Worm (Caenorhabditis elegans): ENCODE data around the gene Y70G10A.4.

ce11 chrIII:10271807-10272206 is 49.8 kb downstream of the Y70G10A.4 start:
- TF ChIP-seq klf-2 (GFP tag; conservative IDR thresholded peaks at IDR 0.05) = no peak
- TF ChIP-seq med-1 (GFP tag; optimal IDR thresholded peaks at IDR 0.05; ENCODE audit: insufficient read depth) = no peak
- TF ChIP-seq T22C8.4 (GFP tag; IDR thresholded peaks at IDR 0.05) = no peak
- no peak for TF ChIP-seq ztf-23 (GFP tag; IDR thresholded peaks at IDR 0.05)
- no peak for TF ChIP-seq flt-1 (GFP tag; IDR thresholded peaks at IDR 0.05)
- no peak for TF ChIP-seq ref-1 (GFP tag; conservative IDR thresholded peaks at IDR 0.05)

Data from whole organism, midembryonic.